Fruit fly (Drosophila melanogaster) whole organism, embryonic: Measurements from ENCODE around the gene dls.

ENCODE experiments used
- CG18599 ChIP-seq: fragments of 200-800 bp; sonication (Bioruptor generic); optimal IDR thresholded peaks from 3 replicates; lab custom pipeline; 2017; ENCODE audit warnings: missing biosample characterization, missing genetic modification characterization, mild to moderate bottlenecking, moderate library complexity, missing genetic modification reagents
- CG6683 ChIP-seq: fragments of 200-800 bp; sonication (Bioruptor generic); optimal IDR thresholded peaks from 2 replicates; lab custom pipeline; 2017; ENCODE audit warnings: missing biosample characterization, mild to moderate bottlenecking, missing genetic modification characterization, missing genetic modification reagents
- CG7786 ChIP-seq: fragments of 200-800 bp; sonication (Bioruptor generic); optimal IDR thresholded peaks from 2 replicates; lab custom pipeline; 2016; ENCODE audit warnings: missing biosample characterization, missing genetic modification characterization
- Pdp1 ChIP-seq, 2 experiments: fragments of 200-800 bp; sonication (Bioruptor generic); optimal IDR thresholded peaks; 3 replicates each; lab custom pipeline; 2016; ENCODE audit warnings: missing biosample characterization in 2 of 2, missing genetic modification characterization in 2 of 2, mild to moderate bottlenecking in 1 of 2, moderate library complexity in 1 of 2
- dati ChIP-seq: fragments of 200-800 bp; sonication (Bioruptor generic); IDR thresholded peaks from 2 replicates; pipeline ENCODE4 v1.3.6; 2022; ENCODE audit warnings: missing biosample characterization, missing genetic modification characterization
- klu ChIP-seq: fragments of 200-800 bp; sonication (Bioruptor generic); IDR thresholded peaks from 2 replicates; pipeline ENCODE4 v1.3.6; 2022; ENCODE audit warnings: missing biosample characterization, missing genetic modification characterization
- vvl ChIP-seq: fragments of 200-800 bp; sonication (Bioruptor generic); IDR thresholded peaks from 2 replicates; pipeline ENCODE4 v1.3.6; 2022; ENCODE audit warnings: missing biosample characterization, missing genetic modification characterization
- z ChIP-seq: fragments of 200-800 bp; sonication (Bioruptor generic); IDR thresholded peaks from 3 replicates; pipeline ENCODE4 v1.3.6; 2022; ENCODE audit warnings: missing biosample characterization, missing genetic modification characterization

- no peak for TF ChIP-seq dati (GFP tag; lab: Robert Waterston, UW)
- TF ChIP-seq klu, result no peak
- no peak for TF ChIP-seq vvl (GFP tag; lab: Robert Waterston, UW)
- TF ChIP-seq CG7786 (GFP tag; lab: Kevin White, UChicago), result no peak
- no peak for TF ChIP-seq z
- no peak for TF ChIP-seq Pdp1 (GFP tag; optimal IDR thresholded peaks at IDR 0.05; lab: Kevin White, UChicago)
- no peak for TF ChIP-seq CG6683 (GFP tag; lab: Kevin White, UChicago)
- TF ChIP-seq CG18599 (GFP tag; lab: Kevin White, UChicago), result no peak
Measured at dm6 chr3L:16190885-16191284, 10.2 kb upstream of the dls start.
